Worm (Caenorhabditis elegans): ENCODE data around the gene C50F7.9.

The C50F7.9 gene

DNA sequence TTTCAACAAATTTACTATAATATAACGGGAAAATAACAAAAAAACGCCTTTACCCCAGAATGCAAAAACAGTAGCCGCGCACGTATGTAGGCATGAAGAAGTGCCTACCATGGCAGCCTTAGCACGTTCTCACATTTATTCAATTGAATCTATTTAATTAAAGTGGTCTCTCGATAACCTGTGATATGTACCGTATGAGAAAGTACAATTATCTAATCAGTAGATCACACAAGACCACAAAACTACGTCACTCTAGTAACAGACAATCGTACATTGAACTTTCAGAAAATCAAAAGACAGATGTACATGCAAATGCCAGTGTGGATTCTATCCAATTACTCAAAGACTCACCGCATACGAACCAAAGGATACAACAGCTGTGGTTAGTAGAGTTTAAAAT lies 19.6 kb downstream of the C50F7.9 start:
- no peak for TF ChIP-seq hnd-1 (tag; optimal IDR thresholded peaks at IDR 0.05)

- TF ChIP-seq hnd-1 (tag; optimal IDR thresholded peaks at IDR 0.05) (no peak), ets-7 (tag; optimal IDR thresholded peaks at IDR 0.05) (no peak), ceh-36 (tag; optimal IDR thresholded peaks at IDR 0.05) (no peak), sea-1 (GFP tag; conservative IDR thresholded peaks at IDR 0.05) (no peak), B0310.2 (tag; optimal IDR thresholded peaks at IDR 0.05) (no peak), ama-1 (optimal IDR thresholded peaks at IDR 0.05) (no peak), hmbx-1 (tag; optimal IDR thresholded peaks at IDR 0.05) (no peak), pes-1 (GFP tag; IDR thresholded peaks at IDR 0.05) (no peak), tra-4 (tag; optimal IDR thresholded peaks at IDR 0.05) (no peak), aly-1 (tag; optimal IDR thresholded peaks at IDR 0.05) (no peak), ceh-13 (GFP tag; optimal IDR thresholded peaks at IDR 0.05) (no peak), scrt-1 (GFP tag; IDR thresholded peaks at IDR 0.05) (no peak), F13C5.2 (tag; optimal IDR thresholded peaks at IDR 0.05) (no peak), tbx-11 (GFP tag; IDR thresholded peaks at IDR 0.05) (no peak), hmg-4 (GFP tag; optimal IDR thresholded peaks at IDR 0.05) (no peak), tbx-37 (GFP tag; conservative IDR thresholded peaks at IDR 0.05) (no peak), flt-1 (GFP tag; IDR thresholded peaks at IDR 0.05) (no peak)
Observed at ce11 chrIV:7710824-7711223, 21.0 kb downstream of the C50F7.9 start, which contains the start of gene nhr-8. TSS of gene nhr-8 (plus strand) at chrIV:7710983.

ce11 chrIV:7709701-7710100 lies 22.2 kb downstream of the C50F7.9 start, which contains the start of the genes mrpl-1, emc-6 and mrps-24:
TSS of gene mrpl-1 (minus strand) at chrIV:7709701.
TSS of gene emc-6 (minus strand) at chrIV:7709736.
TSS of gene mrps-24 (plus strand) at chrIV:7710045.
- TF ChIP-seq tbx-11 (GFP tag; IDR thresholded peaks at IDR 0.05): no peak
- TF ChIP-seq ceh-36 (tag; optimal IDR thresholded peaks at IDR 0.05): no peak
- no peak for TF ChIP-seq tra-4 (tag; optimal IDR thresholded peaks at IDR 0.05)
- TF ChIP-seq ets-7 (tag; optimal IDR thresholded peaks at IDR 0.05): no peak
- peak; percentile 27 for TF ChIP-seq F13C5.2 (tag; optimal IDR thresholded peaks at IDR 0.05)

DNA sequence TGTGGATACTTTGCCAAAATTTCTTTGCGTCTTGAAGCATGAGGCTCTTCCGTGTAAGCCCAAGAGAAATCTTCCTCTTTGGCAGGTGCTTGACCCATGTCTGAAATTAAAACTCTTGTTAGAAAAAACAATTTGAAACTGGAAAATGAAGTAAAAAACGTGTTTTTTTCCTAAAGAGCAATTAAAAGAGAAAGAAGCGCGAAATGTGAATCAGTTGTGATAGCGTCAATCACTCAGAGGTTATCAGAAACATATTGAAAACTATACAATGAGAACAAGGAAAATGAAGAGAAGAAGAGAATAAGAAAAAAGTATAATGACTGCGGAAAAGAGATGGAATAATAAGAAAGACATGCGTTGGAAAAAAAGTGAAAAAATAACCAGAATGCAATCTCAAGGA lies 25.1 kb downstream of the C50F7.9 start, which contains the start of gene F33D4.4:
Gene F33D4.4 (minus strand): TSS at position 101 of the 400 bp plus-strand sequence.
- no peak for TF ChIP-seq tra-4 (tag; optimal IDR thresholded peaks at IDR 0.05)
- TF ChIP-seq pes-1 (GFP tag; IDR thresholded peaks at IDR 0.05): no peak
- no peak for TF ChIP-seq ama-1 (optimal IDR thresholded peaks at IDR 0.05)

DNA sequence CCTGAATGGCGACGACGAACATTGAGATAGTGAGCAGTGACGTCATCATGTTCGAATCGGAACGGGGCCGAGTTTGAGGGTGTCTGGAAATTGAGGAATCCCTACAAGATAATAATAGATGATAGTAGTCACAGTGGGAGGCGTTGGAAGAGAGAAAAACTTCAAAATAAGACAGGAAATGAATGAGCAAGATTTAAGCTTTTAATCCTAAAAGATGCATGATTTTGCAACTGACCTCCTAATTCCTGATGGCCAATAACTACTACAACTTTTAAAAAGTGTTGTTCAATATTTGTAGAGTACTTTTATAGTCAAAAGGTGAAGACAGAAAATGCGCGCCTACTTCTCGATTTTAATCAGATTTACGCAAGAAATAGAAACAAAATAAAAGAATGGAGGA lies 33.5 kb downstream of the C50F7.9 start, which contains the start of gene flp-13:
Gene flp-13 (minus strand): TSS at position 101 of the 400 bp plus-strand sequence.
- no peak for TF ChIP-seq sea-1 (GFP tag; conservative IDR thresholded peaks at IDR 0.05)
- TF ChIP-seq F13C5.2 (tag; optimal IDR thresholded peaks at IDR 0.05): no peak
- TF ChIP-seq hnd-1 (tag; optimal IDR thresholded peaks at IDR 0.05): no peak
- TF ChIP-seq tra-4 (tag; optimal IDR thresholded peaks at IDR 0.05): no peak
- TF ChIP-seq pes-1 (GFP tag; IDR thresholded peaks at IDR 0.05): no peak
- TF ChIP-seq ama-1 (optimal IDR thresholded peaks at IDR 0.05): no peak
- TF ChIP-seq aly-1 (tag; optimal IDR thresholded peaks at IDR 0.05): no peak

ce11 chrIV:7692451-7692850 lies 39.4 kb downstream of the C50F7.9 start:
- TF ChIP-seq hmbx-1 (tag; optimal IDR thresholded peaks at IDR 0.05) (no peak), B0310.2 (tag; optimal IDR thresholded peaks at IDR 0.05) (no peak), ceh-13 (GFP tag; optimal IDR thresholded peaks at IDR 0.05) (no peak), scrt-1 (GFP tag; IDR thresholded peaks at IDR 0.05) (no peak), hmg-4 (GFP tag; optimal IDR thresholded peaks at IDR 0.05) (no peak), tbx-11 (GFP tag; IDR thresholded peaks at IDR 0.05) (no peak), F13C5.2 (tag; optimal IDR thresholded peaks at IDR 0.05) (no peak), ama-1 (optimal IDR thresholded peaks at IDR 0.05) (no peak), pes-1 (GFP tag; IDR thresholded peaks at IDR 0.05) (no peak), flt-1 (GFP tag; IDR thresholded peaks at IDR 0.05) (no peak), aly-1 (tag; optimal IDR thresholded peaks at IDR 0.05) (no peak), ceh-36 (tag; optimal IDR thresholded peaks at IDR 0.05) (no peak)

DNA sequence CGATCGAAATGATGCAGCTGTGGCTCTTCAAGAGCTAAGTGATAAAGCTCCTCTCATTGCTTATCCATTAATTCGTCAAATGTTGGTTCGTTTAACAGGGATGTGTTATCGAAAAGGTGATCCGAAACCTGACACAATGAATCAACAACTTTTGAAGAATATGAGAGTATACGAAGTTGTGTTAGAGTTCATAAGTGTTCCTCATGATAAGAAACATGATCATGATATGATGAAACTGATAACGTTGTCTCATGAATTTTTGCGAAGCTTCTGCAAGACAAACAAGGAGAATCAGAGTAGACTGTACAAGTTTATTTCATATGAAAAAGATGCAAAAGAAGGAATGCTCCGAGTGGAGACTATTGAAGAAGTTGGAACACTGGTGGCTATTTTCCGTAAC lies 42.5 kb downstream of the C50F7.9 start:
- TF ChIP-seq ets-7 (tag; optimal IDR thresholded peaks at IDR 0.05): no peak

Measured in whole organism, early embryonic.